Fruit fly (Drosophila melanogaster) whole organism: ENCODE measurements around the gene CG32206.

ENCODE experiments used
- CG8478 ChIP-seq: fragments of >200 bp; optimal IDR thresholded peaks from 2 replicates; lab custom pipeline; 2018; ENCODE audit warnings: inconsistent platforms
- Dll ChIP-seq: fragments of >200 bp; optimal IDR thresholded peaks from 2 replicates; lab custom pipeline; 2017
- EcR ChIP-seq, 2 experiments: fragments of >200 bp; optimal IDR thresholded peaks; 2 replicates each; lab custom pipeline; 2017; ENCODE audit warnings: missing biosample characterization in 2 of 2, missing genetic modification characterization in 2 of 2, missing genetic modification reagents in 2 of 2
- pan ChIP-seq: fragments of >200 bp; optimal IDR thresholded peaks from 2 replicates; lab custom pipeline; 2017
- psq ChIP-seq: fragments of >200 bp; optimal IDR thresholded peaks from 2 replicates; lab custom pipeline; 2017
- usp ChIP-seq: fragments of >200 bp; optimal IDR thresholded peaks from 2 replicates; lab custom pipeline; 2017; ENCODE audit warnings: missing biosample characterization, missing genetic modification characterization, mixed read lengths

CG32206 gene

dm6 chr3L:19328076-19328475, 84.6 kb downstream of the CG32206 start:
- TF ChIP-seq usp (no peak), EcR (GFP tag; optimal IDR thresholded peaks at IDR 0.05; lab: Kevin White, UChicago) (no peak), Dll (lab: Kevin White, UChicago) (no peak), pan (lab: Kevin White, UChicago) (no peak), CG8478 (no peak), psq (lab: Kevin White, UChicago) (no peak)

dm6 chr3L:19327223-19327622, 85.5 kb downstream of the CG32206 start:
- TF ChIP-seq usp (no peak), EcR (GFP tag; optimal IDR thresholded peaks at IDR 0.05; lab: Kevin White, UChicago) (no peak), CG8478 (no peak), Dll (lab: Kevin White, UChicago) (no peak), pan (lab: Kevin White, UChicago) (no peak), psq (lab: Kevin White, UChicago) (no peak)

- TF ChIP-seq EcR (GFP tag; optimal IDR thresholded peaks at IDR 0.05; lab: Kevin White, UChicago) (no peak), Dll (lab: Kevin White, UChicago) (no peak), CG8478 (no peak), pan (lab: Kevin White, UChicago) (no peak), psq (lab: Kevin White, UChicago) (no peak), usp (no peak)
These were observed 86.7 kb downstream of the CG32206 start for dm6 chr3L:19326029-19326428.

- TF ChIP-seq CG8478 = no peak
- no peak for TF ChIP-seq pan (lab: Kevin White, UChicago)
- no peak for TF ChIP-seq psq (lab: Kevin White, UChicago)
- TF ChIP-seq Dll (lab: Kevin White, UChicago) = no peak
- TF ChIP-seq EcR (GFP tag; optimal IDR thresholded peaks at IDR 0.05; lab: Kevin White, UChicago) = no peak
- no peak for TF ChIP-seq usp
These were observed 96.1 kb downstream of the CG32206 start for dm6 chr3L:19316638-19317037.

dm6 chr3L:19314877-19315276, 97.8 kb downstream of the CG32206 start:
- TF ChIP-seq pan (lab: Kevin White, UChicago) (no peak), psq (lab: Kevin White, UChicago) (no peak), usp (no peak), Dll (lab: Kevin White, UChicago) (no peak), EcR (GFP tag; optimal IDR thresholded peaks at IDR 0.05; lab: Kevin White, UChicago) (no peak), CG8478 (no peak)

dm6 chr3L:19294613-19295299, 118.0 kb downstream of the CG32206 start:
- TF ChIP-seq CG8478 (no peak), usp (no peak), EcR (GFP tag; optimal IDR thresholded peaks at IDR 0.05; lab: Kevin White, UChicago) (no peak), Dll (lab: Kevin White, UChicago) (no peak), psq (lab: Kevin White, UChicago) (no peak), pan (lab: Kevin White, UChicago) (no peak)

- TF ChIP-seq CG8478 (no peak), EcR (GFP tag; optimal IDR thresholded peaks at IDR 0.05; lab: Kevin White, UChicago) (no peak), pan (lab: Kevin White, UChicago) (no peak), Dll (lab: Kevin White, UChicago) (no peak), psq (lab: Kevin White, UChicago) (no peak), usp (no peak)
These were observed 118.5 kb downstream of the CG32206 start, which contains the start of gene fal for dm6 chr3L:19294235-19294612. fal (plus strand) TSS chr3L:19294564.

dm6 chr3L:19293178-19293741, 119.5 kb downstream of the CG32206 start:
- TF ChIP-seq pan (lab: Kevin White, UChicago) = no peak
- TF ChIP-seq Dll (lab: Kevin White, UChicago) = no peak
- TF ChIP-seq EcR (GFP tag; optimal IDR thresholded peaks at IDR 0.05; lab: Kevin White, UChicago) = peak in 1 of 2 experiments; percentile 18
- TF ChIP-seq psq (lab: Kevin White, UChicago) = no peak

dm6 chr3L:19292440-19293175, 120.1 kb downstream of the CG32206 start, which contains the start of gene Gbs-76A:
Gbs-76A (minus strand) TSS chr3L:19292766.
- TF ChIP-seq Dll (lab: Kevin White, UChicago) = peak; percentile 64
- no peak for TF ChIP-seq usp

dm6 chr3L:19291465-19292413, 121.0 kb downstream of the CG32206 start:
- TF ChIP-seq Dll (lab: Kevin White, UChicago) (no peak), CG8478 (no peak), pan (lab: Kevin White, UChicago) (no peak), psq (lab: Kevin White, UChicago) (no peak), EcR (GFP tag; optimal IDR thresholded peaks at IDR 0.05; lab: Kevin White, UChicago) (no peak), usp (no peak)
